Worm (Caenorhabditis elegans) whole organism, midembryonic: ENCODE measurements around the gene sru-45.
A peak's percentile ranks its signal among the peaks of the same experiment; 100 is the strongest.

Source experiments
- T22C8.4 ChIP-seq: fragments of 200-800 bp; sonication (Bioruptor generic); IDR thresholded peaks from 2 replicates; pipeline ENCODE4 v1.3.6; 2022; ENCODE audit warnings: missing genetic modification characterization, missing compliant biosample characterization
- cog-1 ChIP-seq: sonication (generic microtip); optimal IDR thresholded peaks from 2 replicates; lab custom pipeline; 2016; ENCODE audit warnings: missing genetic modification characterization, missing compliant biosample characterization
- flt-1 ChIP-seq: fragments of 200-800 bp; sonication (Bioruptor generic); IDR thresholded peaks from 2 replicates; pipeline ENCODE4 v1.3.6; 2022; ENCODE audit warnings: missing genetic modification characterization, missing compliant biosample characterization
- klf-2 ChIP-seq: fragments of 200-800 bp; sonication (Bioruptor generic); conservative IDR thresholded peaks from 2 replicates; pipeline ENCODE4 v1.3.6; 2022; ENCODE audit warnings: missing genetic modification reagents, missing genetic modification characterization, missing compliant biosample characterization
- med-1 ChIP-seq: sonication (generic microtip); optimal IDR thresholded peaks from 2 replicates; lab custom pipeline; 2017; ENCODE audit warnings: missing genetic modification characterization, mild to moderate bottlenecking, missing compliant biosample characterization, antibody characterized with exemption, missing genetic modification reagents; ENCODE audit not compliant: insufficient read depth
- ref-1 ChIP-seq: fragments of 200-800 bp; sonication (Bioruptor generic); conservative IDR thresholded peaks from 2 replicates; pipeline ENCODE4 v1.3.6; 2022; ENCODE audit warnings: missing genetic modification reagents, missing genetic modification characterization, missing compliant biosample characterization
- tab-1 ChIP-seq: fragments of 200-800 bp; sonication (Bioruptor generic); IDR thresholded peaks from 2 replicates; pipeline ENCODE4 v1.3.6; 2022; ENCODE audit warnings: missing genetic modification characterization, missing compliant biosample characterization
- ztf-23 ChIP-seq: fragments of 200-800 bp; sonication (Bioruptor generic); IDR thresholded peaks from 2 replicates; pipeline ENCODE4 v1.3.6; 2022; ENCODE audit warnings: missing genetic modification reagents, missing genetic modification characterization, missing compliant biosample characterization
- ztf-29 ChIP-seq: fragments of 200-800 bp; sonication (Bioruptor generic); IDR thresholded peaks from 2 replicates; pipeline ENCODE4 v1.3.6; 2022; ENCODE audit warnings: missing genetic modification reagents, missing genetic modification characterization, missing compliant biosample characterization

The sru-45 gene

DNA sequence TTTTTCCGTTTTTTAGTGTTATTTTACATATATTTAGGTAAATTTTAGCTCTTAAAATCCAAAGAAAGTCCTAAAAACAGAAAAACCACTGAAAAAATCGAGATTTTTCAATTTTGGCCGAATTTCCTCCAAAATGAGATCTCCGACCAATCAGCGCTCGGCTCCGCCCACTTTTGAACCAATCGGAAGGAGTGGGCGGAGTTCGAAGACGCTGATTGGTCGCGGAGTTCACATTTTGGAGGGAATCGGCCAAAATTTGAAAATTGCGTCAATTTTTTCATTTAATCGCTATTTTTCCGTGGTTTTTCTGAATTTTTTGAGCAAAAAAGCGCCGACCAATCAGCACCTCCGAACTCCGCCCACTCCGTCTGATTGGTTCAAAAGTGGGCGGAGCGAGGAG is 25.1 kb upstream of the sru-45 start:
- TF ChIP-seq flt-1 (GFP tag; lab: Robert Waterston, UW) (no peak), ztf-23 (GFP tag; lab: Robert Waterston, UW) (no peak), ztf-29 (GFP tag; lab: Robert Waterston, UW) (no peak), klf-2 (no peak), tab-1 (no peak), cog-1 (no peak), ref-1 (GFP tag; lab: Robert Waterston, UW) (no peak), med-1 (GFP tag; lab: Kevin White, UChicago) (no peak), T22C8.4 (no peak)

DNA sequence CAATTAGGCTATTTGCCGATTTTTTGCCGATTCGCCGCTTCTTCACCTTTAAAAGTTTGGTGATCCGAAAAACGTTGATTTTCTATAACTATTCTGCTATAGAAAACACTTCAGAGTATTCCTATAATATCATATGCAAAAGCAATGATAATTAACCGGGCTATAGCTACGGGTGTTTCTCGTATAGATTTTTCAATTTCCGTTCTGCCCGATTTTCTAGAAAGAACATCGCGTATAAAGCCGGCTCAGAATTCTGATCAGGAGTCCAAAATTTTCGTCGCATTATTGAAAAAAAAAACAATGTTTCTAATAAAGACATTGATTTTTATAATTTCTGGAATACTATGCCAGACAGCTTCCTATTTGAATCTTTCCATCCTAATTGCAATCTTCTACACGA is 15.1 kb upstream of the sru-45 start, which contains the start of gene srbc-65:
Gene srbc-65 (plus strand): TSS at position 301 of the 400 bp plus-strand sequence.
- TF ChIP-seq tab-1, result no peak

DNA sequence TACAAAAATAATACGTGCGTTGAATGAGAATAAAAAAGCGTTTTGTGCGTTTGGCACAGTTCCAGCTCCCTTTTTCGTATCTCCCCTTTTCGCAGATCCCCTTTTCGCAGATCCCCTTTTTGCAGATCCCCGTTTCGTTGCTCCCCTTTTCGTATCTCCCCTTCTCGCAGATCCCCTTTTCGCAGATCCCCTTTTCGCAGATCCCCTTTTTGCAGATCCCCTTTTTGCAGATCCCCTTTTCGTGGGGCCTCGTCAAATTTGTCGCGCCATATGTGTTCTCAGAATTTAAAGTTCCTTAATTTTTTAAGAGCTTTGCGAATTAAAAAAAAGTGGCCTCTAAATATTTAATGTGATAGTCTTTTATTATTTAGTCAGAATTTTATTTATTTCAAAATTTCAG is 12.8 kb upstream of the sru-45 start, which contains the start of gene Y32B12B.4:
Gene Y32B12B.4 (plus strand): TSS at position 399 of the 400 bp plus-strand sequence.
- TF ChIP-seq med-1 (GFP tag; lab: Kevin White, UChicago) (no peak), ref-1 (GFP tag; lab: Robert Waterston, UW) (peak; percentile 83), cog-1 (no peak), ztf-23 (GFP tag; lab: Robert Waterston, UW) (peak; percentile 86), flt-1 (GFP tag; lab: Robert Waterston, UW) (peak; percentile 84), klf-2 (peak; percentile 83), ztf-29 (GFP tag; lab: Robert Waterston, UW) (no peak; the same call in 1 of the 2 replicates), tab-1 (peak; percentile 79), T22C8.4 (peak; percentile 60; the same call in 1 of the 2 replicates)

DNA sequence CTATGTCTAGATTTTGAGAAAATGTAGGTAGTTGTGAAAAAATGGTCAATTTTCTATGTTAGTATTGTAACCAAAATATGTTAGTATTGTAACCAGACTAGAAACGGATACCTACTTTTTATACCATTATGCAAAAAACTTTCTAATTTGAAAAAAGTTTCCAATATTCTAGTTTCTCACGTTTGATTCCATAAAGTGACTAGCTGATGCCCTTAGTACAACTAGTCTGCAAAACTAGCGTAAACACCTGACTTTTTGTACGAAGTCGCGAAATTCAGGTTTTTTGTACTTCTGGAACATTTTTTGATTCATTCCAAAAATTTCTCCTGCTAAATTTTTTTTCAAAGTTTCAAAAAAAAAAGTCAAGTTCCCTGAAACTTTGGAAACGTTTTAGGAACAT is 2.3 kb downstream of the sru-45 start:
- TF ChIP-seq ref-1 (GFP tag; lab: Robert Waterston, UW), result no peak
- no peak for TF ChIP-seq med-1 (GFP tag; lab: Kevin White, UChicago)
- no peak for TF ChIP-seq tab-1
- no peak for TF ChIP-seq klf-2
- TF ChIP-seq ztf-23 (GFP tag; lab: Robert Waterston, UW), result no peak
- no peak for TF ChIP-seq ztf-29 (GFP tag; lab: Robert Waterston, UW)
- no peak for TF ChIP-seq T22C8.4
- TF ChIP-seq cog-1, result no peak
- TF ChIP-seq flt-1 (GFP tag; lab: Robert Waterston, UW), result no peak

DNA sequence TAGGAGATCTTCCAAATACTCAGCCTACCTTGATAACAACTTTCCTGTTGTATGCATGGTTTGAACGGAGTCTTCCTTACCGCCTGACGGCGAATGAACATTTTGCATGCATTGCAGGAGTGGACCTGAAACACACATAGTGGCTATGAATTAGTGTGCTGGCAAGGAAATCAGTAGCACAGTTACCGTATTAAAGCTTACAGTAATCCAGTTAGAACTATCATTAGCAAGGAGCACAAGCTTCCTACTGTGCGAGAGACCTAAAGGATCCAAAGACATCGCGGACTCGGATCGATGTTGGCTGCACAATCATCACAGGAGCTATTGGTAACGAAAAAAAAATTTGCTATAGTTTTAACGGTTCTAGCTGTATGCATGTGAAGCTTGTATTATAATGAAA is 5.0 kb downstream of the sru-45 start, which contains the start of gene nhr-233:
Gene nhr-233 (minus strand): TSS at position 101 of the 400 bp plus-strand sequence.
- TF ChIP-seq klf-2 (no peak), T22C8.4 (no peak), cog-1 (no peak), ztf-29 (GFP tag; lab: Robert Waterston, UW) (no peak), ztf-23 (GFP tag; lab: Robert Waterston, UW) (no peak), flt-1 (GFP tag; lab: Robert Waterston, UW) (no peak), med-1 (GFP tag; lab: Kevin White, UChicago) (no peak), ref-1 (GFP tag; lab: Robert Waterston, UW) (no peak), tab-1 (no peak)

DNA sequence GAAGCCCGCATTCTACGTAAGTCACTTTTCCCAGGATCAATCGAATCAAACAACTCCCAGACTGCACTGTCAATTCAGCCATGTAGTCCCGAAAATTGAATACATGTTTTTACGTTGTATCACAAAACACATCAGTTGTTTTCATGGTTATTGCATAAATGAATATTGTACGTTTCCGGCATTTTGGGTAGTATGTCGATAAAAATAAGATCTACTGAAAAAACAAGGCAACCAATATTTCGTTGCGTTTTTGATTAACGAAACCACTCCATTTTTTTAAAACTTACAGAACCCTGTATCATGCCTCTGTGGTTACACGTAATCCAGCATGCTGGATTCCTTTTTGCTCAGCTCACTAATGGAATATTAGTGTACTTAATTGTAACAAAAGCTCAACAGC is 7.4 kb downstream of the sru-45 start, which contains the start of gene str-149:
Gene str-149 (plus strand): TSS at position 301 of the 400 bp plus-strand sequence.
- TF ChIP-seq med-1 (GFP tag; lab: Kevin White, UChicago) (no peak), cog-1 (no peak), klf-2 (no peak), ref-1 (GFP tag; lab: Robert Waterston, UW) (no peak), ztf-29 (GFP tag; lab: Robert Waterston, UW) (no peak), tab-1 (no peak)

DNA sequence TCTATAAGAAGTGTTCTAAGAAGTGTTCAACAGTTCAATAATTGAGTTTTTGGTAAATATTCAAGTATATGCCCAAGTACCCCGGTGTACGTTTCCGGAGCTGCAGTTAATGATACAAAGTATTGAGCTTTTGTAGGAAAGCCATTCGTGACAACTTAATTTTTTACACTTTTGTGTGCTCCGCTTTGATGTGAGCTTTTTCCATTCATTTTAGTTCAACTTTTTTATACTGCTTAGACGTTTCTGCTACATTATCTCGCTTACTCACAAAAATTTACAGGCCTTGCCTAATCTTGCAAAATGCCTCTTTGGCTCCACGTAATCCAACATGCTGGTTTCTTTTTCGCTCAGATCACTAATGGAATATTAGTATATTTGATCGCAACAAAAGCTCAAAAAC is 10.2 kb downstream of the sru-45 start, which contains the start of gene str-151:
Gene str-151 (plus strand): TSS at position 301 of the 400 bp plus-strand sequence.
- no peak for TF ChIP-seq cog-1
- no peak for TF ChIP-seq ref-1 (GFP tag; lab: Robert Waterston, UW)
- no peak for TF ChIP-seq klf-2
- TF ChIP-seq T22C8.4, result no peak
- no peak for TF ChIP-seq med-1 (GFP tag; lab: Kevin White, UChicago)
- no peak for TF ChIP-seq ztf-29 (GFP tag; lab: Robert Waterston, UW)
- no peak for TF ChIP-seq ztf-23 (GFP tag; lab: Robert Waterston, UW)
- TF ChIP-seq tab-1, result no peak

DNA sequence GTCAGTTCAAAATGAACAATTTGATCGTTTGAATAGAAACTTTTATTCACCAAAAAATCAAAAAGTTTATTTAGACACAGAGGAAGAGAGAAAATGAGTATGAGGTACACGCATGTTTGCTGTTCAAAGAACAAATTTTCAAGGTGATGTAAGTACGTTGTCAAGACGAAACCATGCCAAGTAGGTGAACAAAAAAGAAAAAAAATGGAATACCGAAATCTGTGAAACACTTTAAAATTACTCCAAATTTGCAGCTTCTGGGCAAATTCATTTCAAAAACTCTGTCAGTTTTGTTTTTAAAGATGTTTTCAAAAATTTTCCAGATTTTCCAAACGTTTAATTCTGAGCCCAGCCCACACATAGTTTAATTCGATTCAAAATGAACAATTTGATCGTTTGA is 14.7 kb downstream of the sru-45 start, which contains the start of gene nhr-271:
Gene nhr-271 (minus strand): TSS at position 101 of the 400 bp plus-strand sequence.
- TF ChIP-seq ztf-23 (GFP tag; lab: Robert Waterston, UW) (no peak), flt-1 (GFP tag; lab: Robert Waterston, UW) (no peak), ztf-29 (GFP tag; lab: Robert Waterston, UW) (no peak), klf-2 (no peak), med-1 (GFP tag; lab: Kevin White, UChicago) (no peak), T22C8.4 (no peak), tab-1 (no peak), ref-1 (GFP tag; lab: Robert Waterston, UW) (no peak), cog-1 (no peak)

DNA sequence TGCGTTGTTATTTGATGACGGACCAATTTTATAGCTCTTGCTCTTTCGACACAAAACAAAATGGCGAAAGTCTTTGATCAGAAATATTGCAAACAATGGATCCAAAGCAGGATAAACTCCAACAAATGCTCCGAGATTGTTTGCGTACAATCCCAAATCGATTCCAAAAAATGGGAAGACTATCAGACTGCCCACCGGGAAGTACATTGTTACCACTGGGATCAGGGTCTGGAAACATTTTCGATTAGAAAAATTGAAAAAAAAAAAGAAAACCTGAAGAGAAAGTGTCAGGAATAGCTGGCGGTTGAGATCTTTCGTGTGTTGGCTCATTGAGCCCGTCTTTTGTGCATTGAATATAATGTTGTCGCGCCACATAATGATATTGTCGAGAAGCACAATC is 15.3 kb downstream of the sru-45 start:
- TF ChIP-seq ztf-29 (GFP tag; lab: Robert Waterston, UW) (no peak), ref-1 (GFP tag; lab: Robert Waterston, UW) (no peak), ztf-23 (GFP tag; lab: Robert Waterston, UW) (no peak), tab-1 (no peak), T22C8.4 (no peak), klf-2 (no peak), flt-1 (GFP tag; lab: Robert Waterston, UW) (no peak), cog-1 (no peak), med-1 (GFP tag; lab: Kevin White, UChicago) (no peak)

DNA sequence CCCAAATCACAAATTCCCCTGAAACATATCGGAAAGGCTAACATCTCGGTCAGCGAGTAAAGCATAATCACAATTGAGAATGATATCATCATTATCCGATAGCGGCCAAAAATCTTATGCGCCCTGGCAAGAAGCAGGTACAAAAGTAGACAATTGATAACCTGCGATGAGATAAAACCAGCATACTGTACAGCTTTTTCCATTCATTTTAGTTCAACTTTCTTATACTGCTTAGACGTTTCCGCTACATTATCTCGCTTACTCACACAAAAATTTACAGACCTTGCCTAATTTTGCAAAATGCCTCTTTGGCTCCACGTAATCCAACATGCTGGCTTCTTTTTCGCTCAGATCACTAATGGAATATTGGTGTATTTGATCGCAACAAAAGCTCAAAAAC is 17.2 kb downstream of the sru-45 start, which contains the start of gene str-150:
Gene str-150 (plus strand): TSS at position 301 of the 400 bp plus-strand sequence.
- no peak for TF ChIP-seq tab-1
- TF ChIP-seq ref-1 (GFP tag; lab: Robert Waterston, UW), result no peak
- no peak for TF ChIP-seq ztf-29 (GFP tag; lab: Robert Waterston, UW)
- no peak for TF ChIP-seq med-1 (GFP tag; lab: Kevin White, UChicago)
- TF ChIP-seq T22C8.4, result no peak
- no peak for TF ChIP-seq cog-1
